Fruit fly (Drosophila melanogaster) whole organism, embryonic: Measurements from ENCODE around the gene aqz.
A peak's percentile ranks its signal among the peaks of the same experiment; 100 is the strongest.

Experiments used
- CG11456 ChIP-seq: fragments of 200-800 bp; sonication (Bioruptor generic); IDR thresholded peaks from 3 replicates; pipeline ENCODE4 v1.3.6; 2022; ENCODE audit warnings: missing biosample characterization, missing genetic modification characterization
- CG12071 ChIP-seq: fragments of 200-800 bp; sonication (Bioruptor generic); optimal IDR thresholded peaks from 3 replicates; lab custom pipeline; 2018; ENCODE audit warnings: missing biosample characterization, mild to moderate bottlenecking, missing genetic modification characterization
- CG12104 ChIP-seq: fragments of 200-800 bp; sonication (Bioruptor generic); optimal IDR thresholded peaks from 3 replicates; lab custom pipeline; 2016; ENCODE audit warnings: missing biosample characterization, missing genetic modification characterization
- CG13287 ChIP-seq: fragments of 200-800 bp; sonication (Bioruptor generic); IDR thresholded peaks from 2 replicates; pipeline ENCODE4 v1.3.6; 2022; ENCODE audit warnings: missing biosample characterization, missing genetic modification characterization; ENCODE audit not compliant: partially characterized antibody
- CG13894 ChIP-seq: fragments of 200-800 bp; sonication (Bioruptor generic); optimal IDR thresholded peaks from 3 replicates; lab custom pipeline; 2018; ENCODE audit warnings: missing biosample characterization, mild to moderate bottlenecking, missing genetic modification characterization, moderate library complexity
- CG15601 ChIP-seq: fragments of 200-800 bp; sonication (Bioruptor generic); optimal IDR thresholded peaks from 3 replicates; lab custom pipeline; 2019; ENCODE audit warnings: missing biosample characterization, mild to moderate bottlenecking, missing genetic modification characterization, moderate library complexity
- CG16813 ChIP-seq: fragments of 200-800 bp; sonication (Bioruptor generic); IDR thresholded peaks from 3 replicates; pipeline ENCODE4 v1.3.6; 2022; ENCODE audit warnings: missing biosample characterization, missing genetic modification characterization; ENCODE audit not compliant: partially characterized antibody
- CG17359 ChIP-seq: fragments of 200-800 bp; sonication (Bioruptor generic); optimal IDR thresholded peaks from 3 replicates; lab custom pipeline; 2018; ENCODE audit warnings: missing biosample characterization, mild to moderate bottlenecking, missing genetic modification characterization, moderate library complexity
- CG17612 ChIP-seq: fragments of 200-800 bp; sonication (Bioruptor generic); IDR thresholded peaks from 2 replicates; pipeline ENCODE4 v1.3.6; 2022; ENCODE audit warnings: missing biosample characterization, missing genetic modification characterization
- CG17829 ChIP-seq: fragments of 200-800 bp; optimal IDR thresholded peaks from 2 replicates; lab custom pipeline; 2019; ENCODE audit warnings: missing biosample characterization, mild to moderate bottlenecking, missing genetic modification characterization, moderate library complexity
- CG18764 ChIP-seq: fragments of 200-800 bp; sonication (Bioruptor generic); optimal IDR thresholded peaks from 3 replicates; lab custom pipeline; 2016; ENCODE audit warnings: missing biosample characterization, missing genetic modification characterization
- CG2129 ChIP-seq: fragments of 200-800 bp; sonication (Bioruptor generic); IDR thresholded peaks from 2 replicates; pipeline ENCODE4 v1.3.6; 2022; ENCODE audit warnings: missing biosample characterization, missing genetic modification characterization; ENCODE audit not compliant: partially characterized antibody
- CG4360 ChIP-seq: fragments of 200-800 bp; sonication (Bioruptor generic); IDR thresholded peaks from 2 replicates; pipeline ENCODE4 v1.3.6; 2022; ENCODE audit warnings: missing biosample characterization, missing genetic modification characterization
- CG4617 ChIP-seq: fragments of 200-800 bp; sonication (Bioruptor generic); optimal IDR thresholded peaks from 3 replicates; lab custom pipeline; 2016; ENCODE audit warnings: missing biosample characterization, missing genetic modification characterization, borderline replicate concordance
- CG5180 ChIP-seq: fragments of 200-800 bp; sonication (Bioruptor generic); optimal IDR thresholded peaks from 3 replicates; lab custom pipeline; 2017; ENCODE audit warnings: missing biosample characterization, missing genetic modification characterization, mild to moderate bottlenecking, moderate library complexity, missing genetic modification reagents
- CG6765 ChIP-seq: fragments of 200-800 bp; sonication (Bioruptor generic); optimal IDR thresholded peaks from 3 replicates; lab custom pipeline; 2017; ENCODE audit warnings: missing biosample characterization, mild to moderate bottlenecking, missing genetic modification characterization
- CG8089 ChIP-seq: fragments of 200-800 bp; sonication (Bioruptor generic); optimal IDR thresholded peaks from 3 replicates; lab custom pipeline; 2016; ENCODE audit warnings: missing biosample characterization, missing genetic modification characterization
- CG8924 ChIP-seq: fragments of 200-800 bp; optimal IDR thresholded peaks from 3 replicates; lab custom pipeline; 2019; ENCODE audit warnings: missing biosample characterization, mild to moderate bottlenecking, missing genetic modification characterization, moderate library complexity
- CG9797 ChIP-seq: fragments of 200-800 bp; sonication (Bioruptor generic); optimal IDR thresholded peaks from 3 replicates; lab custom pipeline; 2018; ENCODE audit warnings: missing biosample characterization, mild to moderate bottlenecking, missing genetic modification characterization
- CG9876 ChIP-seq: fragments of 200-800 bp; sonication (Bioruptor generic); optimal IDR thresholded peaks from 2 replicates; lab custom pipeline; 2016; ENCODE audit warnings: missing biosample characterization, missing genetic modification characterization
- Chrac-16 ChIP-seq: fragments of 200-800 bp; sonication (Bioruptor generic); optimal IDR thresholded peaks from 3 replicates; lab custom pipeline; 2016; ENCODE audit warnings: missing biosample characterization, missing genetic modification characterization
- CoRest ChIP-seq: fragments of 200-800 bp; sonication (Bioruptor generic); optimal IDR thresholded peaks from 3 replicates; lab custom pipeline; 2018; ENCODE audit warnings: missing biosample characterization, mild to moderate bottlenecking, missing genetic modification characterization, moderate library complexity
- Dip2 ChIP-seq: fragments of 200-800 bp; sonication (Bioruptor generic); IDR thresholded peaks from 2 replicates; pipeline ENCODE4 v1.3.6; 2022; ENCODE audit warnings: missing biosample characterization, missing genetic modification characterization
- Dref ChIP-seq: fragments of 200-800 bp; sonication (Bioruptor generic); IDR thresholded peaks from 2 replicates; pipeline ENCODE4 v1.3.6; 2022; ENCODE audit warnings: missing biosample characterization, missing genetic modification characterization
- Hand ChIP-seq: fragments of 200-800 bp; sonication (Bioruptor generic); optimal IDR thresholded peaks from 2 replicates; lab custom pipeline; 2017; ENCODE audit warnings: mild to moderate bottlenecking, missing biosample characterization, missing genetic modification reagents, missing genetic modification characterization
- Hr39 ChIP-seq: fragments of >200 bp; optimal IDR thresholded peaks from 2 replicates; lab custom pipeline; 2017
- Jarid2 ChIP-seq: fragments of 200-800 bp; sonication (Bioruptor generic); optimal IDR thresholded peaks from 3 replicates; lab custom pipeline; 2017; ENCODE audit warnings: mild to moderate bottlenecking, missing biosample characterization, missing genetic modification reagents, missing genetic modification characterization
- Med ChIP-seq: fragments of 200-800 bp; sonication (Bioruptor generic); peaks from one replicate; lab custom pipeline; 2016; ENCODE audit warnings: missing biosample characterization, missing genetic modification characterization, mild to moderate bottlenecking, inconsistent platforms, moderate library complexity
- Side ChIP-seq: fragments of 200-800 bp; sonication (Bioruptor generic); optimal IDR thresholded peaks from 2 replicates; lab custom pipeline; 2016; ENCODE audit warnings: missing biosample characterization, missing genetic modification characterization
- Xrp1 ChIP-seq: fragments of 200-800 bp; sonication (Bioruptor generic); IDR thresholded peaks from 2 replicates; pipeline ENCODE4 v1.3.6; 2022; ENCODE audit warnings: missing biosample characterization, missing genetic modification characterization
- ato ChIP-seq: fragments of 200-800 bp; sonication (Bioruptor generic); IDR thresholded peaks from 2 replicates; pipeline ENCODE4 v1.3.6; 2022; ENCODE audit warnings: missing biosample characterization, missing genetic modification characterization; ENCODE audit not compliant: partially characterized antibody
- cas ChIP-seq: fragments of 200-800 bp; sonication (Bioruptor generic); IDR thresholded peaks from 2 replicates; pipeline ENCODE4 v1.3.6; 2022; ENCODE audit warnings: missing biosample characterization, missing genetic modification characterization
- chinmo ChIP-seq: fragments of 200-800 bp; sonication (Bioruptor generic); IDR thresholded peaks from 4 replicates; pipeline ENCODE4 v1.3.6; 2022; ENCODE audit warnings: missing biosample characterization, missing genetic modification characterization; ENCODE audit not compliant: partially characterized antibody
- disco-r ChIP-seq: fragments of 200-800 bp; sonication (Bioruptor generic); optimal IDR thresholded peaks from 2 replicates; lab custom pipeline; 2016; ENCODE audit warnings: missing biosample characterization, missing genetic modification characterization
- dmrt11E ChIP-seq: fragments of 200-800 bp; sonication (Bioruptor generic); optimal IDR thresholded peaks from 3 replicates; lab custom pipeline; 2018; ENCODE audit warnings: missing biosample characterization, mild to moderate bottlenecking, missing genetic modification characterization, moderate library complexity
- dysf ChIP-seq: fragments of 200-800 bp; sonication (Bioruptor generic); IDR thresholded peaks from 3 replicates; pipeline ENCODE4 v1.3.6; 2022; ENCODE audit warnings: missing biosample characterization, missing genetic modification characterization
- ems ChIP-seq: fragments of 200-800 bp; sonication (Bioruptor generic); optimal IDR thresholded peaks from 3 replicates; lab custom pipeline; 2016; ENCODE audit warnings: missing biosample characterization, missing genetic modification characterization
- her ChIP-seq: fragments of 200-800 bp; sonication (Bioruptor generic); optimal IDR thresholded peaks from 2 replicates; lab custom pipeline; 2016; ENCODE audit warnings: missing biosample characterization, missing genetic modification characterization
- kay ChIP-seq: fragments of 200-800 bp; sonication (Bioruptor generic); optimal IDR thresholded peaks from 2 replicates; lab custom pipeline; 2016; ENCODE audit warnings: missing biosample characterization, missing genetic modification characterization
- p53 ChIP-seq: fragments of 200-800 bp; sonication (Bioruptor generic); optimal IDR thresholded peaks from 2 replicates; lab custom pipeline; 2016; ENCODE audit warnings: missing biosample characterization, missing genetic modification characterization
- pho ChIP-seq: fragments of 200-800 bp; sonication (Bioruptor generic); optimal IDR thresholded peaks from 2 replicates; lab custom pipeline; 2016; ENCODE audit warnings: missing biosample characterization, missing genetic modification characterization
- psq ChIP-seq: fragments of 200-800 bp; sonication (Bioruptor generic); optimal IDR thresholded peaks from 2 replicates; lab custom pipeline; 2017; ENCODE audit warnings: missing biosample characterization, missing genetic modification characterization
- sens-2 ChIP-seq: fragments of 200-800 bp; sonication (Bioruptor generic); IDR thresholded peaks from 2 replicates; pipeline ENCODE4 v1.3.6; 2022; ENCODE audit warnings: missing biosample characterization, missing genetic modification characterization
- seq ChIP-seq: fragments of 200-800 bp; sonication (Bioruptor generic); IDR thresholded peaks from 2 replicates; pipeline ENCODE4 v1.3.6; 2022; ENCODE audit warnings: missing biosample characterization, missing genetic modification characterization
- slbo ChIP-seq: fragments of 200-800 bp; sonication (Bioruptor generic); IDR thresholded peaks from 2 replicates; pipeline ENCODE4 v1.3.6; 2022; ENCODE audit warnings: missing biosample characterization, missing genetic modification characterization
- sqz ChIP-seq: fragments of 200-800 bp; sonication (Bioruptor generic); optimal IDR thresholded peaks from 3 replicates; lab custom pipeline; 2018; ENCODE audit warnings: missing biosample characterization, mild to moderate bottlenecking, missing genetic modification characterization
- tap ChIP-seq: fragments of 200-800 bp; optimal IDR thresholded peaks from 3 replicates; lab custom pipeline; 2019; ENCODE audit warnings: missing biosample characterization, mild to moderate bottlenecking, missing genetic modification characterization, moderate library complexity
- tin ChIP-seq: fragments of 200-800 bp; sonication (Bioruptor generic); optimal IDR thresholded peaks from 3 replicates; lab custom pipeline; 2016; ENCODE audit warnings: missing biosample characterization, missing genetic modification characterization
- tll ChIP-seq, 2 experiments: fragments of 200-800 bp in 1 of 2; fragments of >200 bp in 1 of 2; sonication (Bioruptor generic) in 1 of 2; optimal IDR thresholded peaks; 2 replicates each; lab custom pipeline; 2017 to 2019; ENCODE audit warnings: missing biosample characterization in 2 of 2, missing genetic modification characterization in 2 of 2, mild to moderate bottlenecking in 1 of 2, moderate library complexity in 1 of 2
- wdn ChIP-seq: fragments of 200-800 bp; sonication (Bioruptor generic); IDR thresholded peaks from 2 replicates; pipeline ENCODE4 v1.3.6; 2022; ENCODE audit warnings: missing biosample characterization, missing genetic modification characterization

The aqz gene

dm6 chr3R:8801126-8801762 lies 19.2 kb downstream of the aqz start, which contains the start of the genes Pif1A, Pif1B and CCT7 (continued):
- no peak for TF ChIP-seq disco-r (GFP tag; lab: Kevin White, UChicago)
- TF ChIP-seq Side, result no peak
- TF ChIP-seq p53 (GFP tag; lab: Kevin White, UChicago), result no peak
- peak; percentile 40 for TF ChIP-seq CG17829 (tag; lab: Kevin White, UChicago)
- peak; percentile 24 for TF ChIP-seq CG15601
- no peak for TF ChIP-seq CG12104 (GFP tag; lab: Kevin White, UChicago)
- TF ChIP-seq CG18764 (GFP tag; lab: Kevin White, UChicago), result no peak
- TF ChIP-seq seq (GFP tag; lab: Robert Waterston, UW), result no peak
- TF ChIP-seq pho, result peak; percentile 4
- peak; percentile 80 for TF ChIP-seq CG9797 (GFP tag; lab: Kevin White, UChicago)
- no peak for TF ChIP-seq CG6765 (GFP tag; lab: Kevin White, UChicago)
- TF ChIP-seq dmrt11E, result peak; percentile 8
- peak; percentile 56 for TF ChIP-seq CG4617 (GFP tag; lab: Kevin White, UChicago)
- TF ChIP-seq CG12071 (GFP tag; lab: Kevin White, UChicago), result no peak
- TF ChIP-seq CG13894 (tag; lab: Kevin White, UChicago), result peak; percentile 29
- peak; percentile 90 for TF ChIP-seq CG2129 (GFP tag; lab: Robert Waterston, UW)
- peak; percentile 77 for TF ChIP-seq ato (GFP tag; lab: Robert Waterston, UW)
- TF ChIP-seq CG8089, result no peak
- TF ChIP-seq cas (GFP tag; lab: Robert Waterston, UW), result no peak
- TF ChIP-seq Xrp1 (GFP tag; lab: Robert Waterston, UW), result peak; percentile 18; the same call in 1 of the 2 replicates
- peak; percentile 45 for TF ChIP-seq CoRest (tag; lab: Kevin White, UChicago)
- TF ChIP-seq Hand (GFP tag; lab: Kevin White, UChicago), result no peak
- no peak for TF ChIP-seq CG11456 (GFP tag; lab: Robert Waterston, UW)
- peak; percentile 90; the same call in 3 of the 4 replicates for TF ChIP-seq chinmo (GFP tag; lab: Robert Waterston, UW)
- TF ChIP-seq ems (GFP tag; lab: Kevin White, UChicago), result peak; percentile 17
- TF ChIP-seq CG8924 (tag; lab: Kevin White, UChicago), result no peak
- TF ChIP-seq dysf, result no peak
- no peak for TF ChIP-seq tll (GFP tag; optimal IDR thresholded peaks at IDR 0.05; lab: Kevin White, UChicago)
- no peak for TF ChIP-seq CG9876 (GFP tag; lab: Kevin White, UChicago)
- no peak for TF ChIP-seq her
- TF ChIP-seq CG17612, result no peak
- TF ChIP-seq sqz (GFP tag; lab: Kevin White, UChicago), result no peak
- peak; percentile 14; the same call in 1 of the 2 replicates for TF ChIP-seq slbo (GFP tag; lab: Robert Waterston, UW)
- no peak for TF ChIP-seq sens-2 (GFP tag; lab: Robert Waterston, UW)
- no peak for TF ChIP-seq CG17359 (tag; lab: Kevin White, UChicago)
- TF ChIP-seq CG13287 (GFP tag; lab: Robert Waterston, UW), result peak; percentile 98
- no peak for TF ChIP-seq Chrac-16 (GFP tag; lab: Kevin White, UChicago)
- TF ChIP-seq Dip2 (GFP tag; lab: Robert Waterston, UW), result no peak
- TF ChIP-seq CG5180 (GFP tag; lab: Kevin White, UChicago), result no peak
- TF ChIP-seq wdn (GFP tag; lab: Robert Waterston, UW), result no peak
- TF ChIP-seq CG4360 (GFP tag; lab: Robert Waterston, UW), result no peak
- TF ChIP-seq tin, result peak; percentile 4
- no peak for TF ChIP-seq Hr39 (lab: Kevin White, UChicago)
- TF ChIP-seq kay, result peak; percentile 98
- no peak for TF ChIP-seq Jarid2
- TF ChIP-seq tap (tag; lab: Kevin White, UChicago), result no peak
- no peak for TF ChIP-seq psq
- peak; percentile 91 for TF ChIP-seq Dref
- TF ChIP-seq Med (GFP tag; lab: Kevin White, UChicago), result peak; percentile 90
- TF ChIP-seq CG16813 (GFP tag; lab: Robert Waterston, UW), result peak; percentile 93
